Fruit fly (Drosophila melanogaster): Measurements from ENCODE around the gene Btk.
A peak's percentile ranks its signal among the peaks of the same experiment; 100 is the strongest.

Gene Btk

dm6 chr2L:8211070-8211469, 89.8 kb downstream of the Btk start, which contains the start of gene Ssb-c31a (continued):
- no peak for TF ChIP-seq dimm (GFP tag; IDR thresholded peaks at IDR 0.05)
- TF ChIP-seq Hey (tag; optimal IDR thresholded peaks at IDR 0.05), result no peak
- peak in 1 of 2 experiments; percentile 35 for TF ChIP-seq chif (GFP tag; optimal IDR thresholded peaks at IDR 0.05)
- TF ChIP-seq zen (tag; optimal IDR thresholded peaks at IDR 0.05), result peak; percentile 44
- TF ChIP-seq gsb-n (tag; optimal IDR thresholded peaks at IDR 0.05), result peak; percentile 23
- TF ChIP-seq CG6813 (GFP tag; optimal IDR thresholded peaks at IDR 0.05), result no peak
- peak; percentile 68 for TF ChIP-seq zfh2 (GFP tag; optimal IDR thresholded peaks at IDR 0.05)
- TF ChIP-seq mam (GFP tag; optimal IDR thresholded peaks at IDR 0.05), result peak; percentile 69
- TF ChIP-seq Drgx (GFP tag; IDR thresholded peaks at IDR 0.05), result no peak
- no peak for TF ChIP-seq CG6791 (GFP tag; IDR thresholded peaks at IDR 0.05; ENCODE audit: partially characterized antibody)
- peak; percentile 62 for TF ChIP-seq CG13296 (GFP tag; optimal IDR thresholded peaks at IDR 0.05)
- peak; percentile 40; the same call in 1 of the 2 replicates for TF ChIP-seq bbx (GFP tag; IDR thresholded peaks at IDR 0.05; ENCODE audit: partially characterized antibody)
- TF ChIP-seq lbe (GFP tag; optimal IDR thresholded peaks at IDR 0.05), result peak; percentile 73
- TF ChIP-seq ase (GFP tag; IDR thresholded peaks at IDR 0.05), result no peak
- TF ChIP-seq CG4404 (GFP tag; IDR thresholded peaks at IDR 0.05), result no peak
- peak; percentile 53 for TF ChIP-seq CG9437 (GFP tag; optimal IDR thresholded peaks at IDR 0.05)
- TF ChIP-seq slp2 (GFP tag; optimal IDR thresholded peaks at IDR 0.05), result peak; percentile 25
- peak; percentile 33 for TF ChIP-seq Hmx (GFP tag; optimal IDR thresholded peaks at IDR 0.05)
- no peak for TF ChIP-seq corto (GFP tag; optimal IDR thresholded peaks at IDR 0.05)
- TF ChIP-seq onecut (GFP tag; IDR thresholded peaks at IDR 0.05), result peak; percentile 88
- TF ChIP-seq CG31224 (GFP tag; IDR thresholded peaks at IDR 0.05), result peak; percentile 25; the same call in 1 of the 2 replicates
- peak; percentile 66; the same call in 1 of the 2 replicates for TF ChIP-seq slbo (GFP tag; IDR thresholded peaks at IDR 0.05)
- TF ChIP-seq br (optimal IDR thresholded peaks at IDR 0.05), result no peak
- TF ChIP-seq CG15514 (GFP tag; optimal IDR thresholded peaks at IDR 0.05), result peak; percentile 50
- no peak for TF ChIP-seq CG14441 (GFP tag; IDR thresholded peaks at IDR 0.05)
- TF ChIP-seq lilli (GFP tag; optimal IDR thresholded peaks at IDR 0.05), result peak; percentile 84
- no peak for TF ChIP-seq peb (GFP tag; IDR thresholded peaks at IDR 0.05)
- no peak for TF ChIP-seq CG3065 (GFP tag; optimal IDR thresholded peaks at IDR 0.05)
- no peak for TF ChIP-seq CG10274 (GFP tag; optimal IDR thresholded peaks at IDR 0.05)
- TF ChIP-seq CG11247 (GFP tag; IDR thresholded peaks at IDR 0.05), result no peak
- TF ChIP-seq CG10979 (tag; optimal IDR thresholded peaks at IDR 0.05), result peak; percentile 32
- no peak for TF ChIP-seq danr (GFP tag; IDR thresholded peaks at IDR 0.05)
- TF ChIP-seq CG15269 (tag; optimal IDR thresholded peaks at IDR 0.05), result peak; percentile 44
- TF ChIP-seq caup (GFP tag; optimal IDR thresholded peaks at IDR 0.05; ENCODE audit: severe bottlenecking), result peak; percentile 47
- peak; percentile 65 for TF ChIP-seq Hmr (GFP tag; optimal IDR thresholded peaks at IDR 0.05)
- no peak for TF ChIP-seq Dek (tag; optimal IDR thresholded peaks at IDR 0.05)
- TF ChIP-seq bowl (GFP tag; IDR thresholded peaks at IDR 0.05), result no peak
- peak; percentile 39 for TF ChIP-seq CHES-1-like (GFP tag; optimal IDR thresholded peaks at IDR 0.05)
- peak; percentile 27 for TF ChIP-seq NC2β (GFP tag; optimal IDR thresholded peaks at IDR 0.05)
- peak; percentile 13 for TF ChIP-seq CG17186 (GFP tag; optimal IDR thresholded peaks at IDR 0.05)
- peak; percentile 61 for TF ChIP-seq sd (tag; optimal IDR thresholded peaks at IDR 0.05)
- no peak for TF ChIP-seq CG30431 (GFP tag; optimal IDR thresholded peaks at IDR 0.05)
- no peak for TF ChIP-seq CG10321 (GFP tag; IDR thresholded peaks at IDR 0.05)
- TF ChIP-seq grau (tag; optimal IDR thresholded peaks at IDR 0.05), result peak; percentile 61
- TF ChIP-seq sob (GFP tag; IDR thresholded peaks at IDR 0.05), result peak; percentile 81
- TF ChIP-seq amos (GFP tag; IDR thresholded peaks at IDR 0.05; ENCODE audit: partially characterized antibody), result peak; percentile 71
- TF ChIP-seq CG6654 (GFP tag; optimal IDR thresholded peaks at IDR 0.05), result no peak
- TF ChIP-seq CG11504 (tag; optimal IDR thresholded peaks at IDR 0.05), result peak; percentile 54
- TF ChIP-seq CG8388 (GFP tag; optimal IDR thresholded peaks at IDR 0.05), result peak; percentile 22
- TF ChIP-seq sens (GFP tag), result peak; percentile 93
- TF ChIP-seq Kr (GFP tag; optimal IDR thresholded peaks at IDR 0.05), result no peak
- no peak for TF ChIP-seq ssp (GFP tag; IDR thresholded peaks at IDR 0.05)

Measured in whole organism, embryonic.